Worm (Caenorhabditis elegans) whole organism, midembryonic: ENCODE data around the gene atgl-1.

Source experiments
- T22C8.4 ChIP-seq: fragments of 200-800 bp; sonication (Bioruptor generic); IDR thresholded peaks from 2 replicates; pipeline ENCODE4 v1.3.6; 2022; ENCODE audit warnings: missing genetic modification characterization, missing compliant biosample characterization
- flt-1 ChIP-seq: fragments of 200-800 bp; sonication (Bioruptor generic); IDR thresholded peaks from 2 replicates; pipeline ENCODE4 v1.3.6; 2022; ENCODE audit warnings: missing genetic modification characterization, missing compliant biosample characterization
- klf-2 ChIP-seq: fragments of 200-800 bp; sonication (Bioruptor generic); conservative IDR thresholded peaks from 2 replicates; pipeline ENCODE4 v1.3.6; 2022; ENCODE audit warnings: missing genetic modification reagents, missing genetic modification characterization, missing compliant biosample characterization
- med-1 ChIP-seq: sonication (generic microtip); optimal IDR thresholded peaks from 2 replicates; lab custom pipeline; 2017; ENCODE audit warnings: missing genetic modification characterization, mild to moderate bottlenecking, missing compliant biosample characterization, antibody characterized with exemption, missing genetic modification reagents; ENCODE audit not compliant: insufficient read depth
- ref-1 ChIP-seq: fragments of 200-800 bp; sonication (Bioruptor generic); conservative IDR thresholded peaks from 2 replicates; pipeline ENCODE4 v1.3.6; 2022; ENCODE audit warnings: missing genetic modification reagents, missing genetic modification characterization, missing compliant biosample characterization

ce11 chrIII:6422721-6423120 lies 3.5 kb upstream of the atgl-1 start:
- TF ChIP-seq med-1 (GFP tag; lab: Kevin White, UChicago): no peak
- no peak for TF ChIP-seq klf-2 (GFP tag; lab: Robert Waterston, UW)
- TF ChIP-seq flt-1 (GFP tag; lab: Robert Waterston, UW): no peak
- TF ChIP-seq T22C8.4 (GFP tag; lab: Robert Waterston, UW): no peak
- TF ChIP-seq ref-1 (GFP tag; lab: Robert Waterston, UW): no peak
